Worm (Caenorhabditis elegans) whole organism, L4 larva: ENCODE data around the gene srt-5.

Experiments used
- nhr-237 ChIP-seq: sonication (generic microtip); optimal IDR thresholded peaks from 2 replicates; lab custom pipeline; 2017; ENCODE audit warnings: missing biosample characterization, missing genetic modification characterization
- skn-1 ChIP-seq: fragments of 150-350 bp; optimal IDR thresholded peaks from 2 replicates; lab custom pipeline; 2014; ENCODE audit warnings: missing biosample characterization, missing genetic modification characterization
- snpc-4 ChIP-seq: fragments of 150-350 bp; optimal IDR thresholded peaks from 2 replicates; lab custom pipeline; 2014; ENCODE audit warnings: missing biosample characterization, missing genetic modification characterization
- unc-39 ChIP-seq: sonication (generic microtip); optimal IDR thresholded peaks from 2 replicates; lab custom pipeline; 2017; ENCODE audit warnings: missing biosample characterization, missing genetic modification characterization

DNA sequence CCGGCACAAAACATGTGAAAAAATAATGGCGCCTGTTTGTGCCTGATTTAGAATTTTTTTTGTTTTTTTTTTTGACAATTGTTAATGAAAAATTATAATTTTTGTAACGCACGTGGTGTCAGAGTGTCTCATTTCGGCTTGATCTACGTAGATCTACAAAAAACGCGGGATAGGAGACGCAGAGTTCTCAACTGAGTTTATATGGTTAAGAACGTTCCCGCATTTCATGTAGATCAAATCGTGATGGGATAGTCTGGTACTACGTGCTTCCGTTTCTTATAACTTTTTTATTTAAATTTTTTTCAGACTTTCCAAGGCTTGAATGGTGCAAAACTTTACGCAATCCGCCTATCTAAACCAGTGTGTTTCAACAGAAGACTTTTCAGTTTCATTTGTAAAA, 48.1 kb upstream of the srt-5 start, which contains the start of gene tat-6:
- no peak for TF ChIP-seq nhr-237 (tag; lab: Kevin White, UChicago)
- no peak for TF ChIP-seq skn-1
- TF ChIP-seq snpc-4 (tag; lab: Kevin White, UChicago) = no peak
- TF ChIP-seq unc-39 = no peak
